Worm (Caenorhabditis elegans): ENCODE results near the gene ifd-2.
A peak's percentile ranks its signal among the peaks of the same experiment; 100 is the strongest.

Gene ifd-2

ce11 chrX:806515-806914 lies 9.2 kb downstream of the ifd-2 start (continued):
- TF ChIP-seq ztf-6 (GFP tag; IDR thresholded peaks at IDR 0.05) (peak; percentile 94), B0336.3 (GFP tag; IDR thresholded peaks at IDR 0.05) (peak; percentile 99), aptf-3 (GFP tag; IDR thresholded peaks at IDR 0.05) (no peak), ztf-26 (tag; optimal IDR thresholded peaks at IDR 0.05) (peak; percentile 99), dpl-1 (GFP tag; optimal IDR thresholded peaks at IDR 0.05) (peak; percentile 35), ztf-22 (GFP tag; optimal IDR thresholded peaks at IDR 0.05) (peak; percentile 93), nfyb-1 (GFP tag; IDR thresholded peaks at IDR 0.05) (peak; percentile 97), Y79H2A.3 (GFP tag; conservative IDR thresholded peaks at IDR 0.05) (no peak), hlh-12 (tag; optimal IDR thresholded peaks at IDR 0.05) (no peak), ceh-100 (GFP tag; IDR thresholded peaks at IDR 0.05) (peak; percentile 80), bed-1 (GFP tag; IDR thresholded peaks at IDR 0.05) (0 out of 2 replicates have a peak, but pooled peaks have one; percentile 82), cebp-1 (GFP tag; IDR thresholded peaks at IDR 0.05) (peak; percentile 86), cebp-1 (tag; optimal IDR thresholded peaks at IDR 0.05) (peak; percentile 97), F37B4.10 (GFP tag; IDR thresholded peaks at IDR 0.05) (0 out of 2 replicates have a peak, but pooled peaks have one; percentile 83), die-1 (tag; optimal IDR thresholded peaks at IDR 0.05) (peak; percentile 59), egl-44 (GFP tag; IDR thresholded peaks at IDR 0.05) (peak; percentile 90), C06A6.2 (GFP tag; conservative IDR thresholded peaks at IDR 0.05) (peak; percentile 95), unc-62 (GFP tag; optimal IDR thresholded peaks at IDR 0.05) (peak; percentile 76), C17E4.6 (GFP tag; IDR thresholded peaks at IDR 0.05) (peak; percentile 74; the same call in 1 of the 2 replicates), ceh-58 (GFP tag; IDR thresholded peaks at IDR 0.05) (0 out of 2 replicates have a peak, but pooled peaks have one; percentile 72), F57A8.1 (GFP tag; optimal IDR thresholded peaks at IDR 0.05) (peak; percentile 94), sdz-38 (tag; optimal IDR thresholded peaks at IDR 0.05) (no peak), ceh-79 (tag; optimal IDR thresholded peaks at IDR 0.05) (peak; percentile 51), ets-4 (GFP tag; optimal IDR thresholded peaks at IDR 0.05) (peak; percentile 78), ceh-27 (GFP tag; optimal IDR thresholded peaks at IDR 0.05) (peak; percentile 98), unc-130 (GFP tag; optimal IDR thresholded peaks at IDR 0.05) (no peak), Y56A3A.18 (GFP tag; IDR thresholded peaks at IDR 0.05) (peak; percentile 96), T07F8.4 (tag; optimal IDR thresholded peaks at IDR 0.05) (peak; percentile 90), ceh-40 (GFP tag; IDR thresholded peaks at IDR 0.05) (peak; percentile 26; the same call in 1 of the 2 replicates), attf-5 (GFP tag; optimal IDR thresholded peaks at IDR 0.05) (peak; percentile 93), madf-8 (GFP tag; conservative IDR thresholded peaks at IDR 0.05) (no peak), him-1 (tag; optimal IDR thresholded peaks at IDR 0.05) (no peak), Y53G8AR.9 (GFP tag; conservative IDR thresholded peaks at IDR 0.05) (peak; percentile 97), lin-35 (GFP tag; optimal IDR thresholded peaks at IDR 0.05) (peak in 2 of 3 experiments; percentile 68 to 97), pha-4 (tag; optimal IDR thresholded peaks at IDR 0.05) (peak; percentile 96), madf-6 (GFP tag; IDR thresholded peaks at IDR 0.05) (peak; percentile 39; the same call in 1 of the 2 replicates), efl-1 (GFP tag; optimal IDR thresholded peaks at IDR 0.05) (no peak), atf-7 (tag; optimal IDR thresholded peaks at IDR 0.05) (peak; percentile 98), repo-1 (tag; optimal IDR thresholded peaks at IDR 0.05) (peak; percentile 98), lsy-27 (tag; optimal IDR thresholded peaks at IDR 0.05; ENCODE audit: borderline replicate concordance, insufficient read depth) (peak; percentile 52), F55B11.4 (tag; optimal IDR thresholded peaks at IDR 0.05; ENCODE audit: borderline replicate concordance, insufficient read depth) (no peak), rcor-1 (GFP tag; IDR thresholded peaks at IDR 0.05) (peak; percentile 96), nhr-80 (tag; optimal IDR thresholded peaks at IDR 0.05) (peak; percentile 97), chd-7 (tag; optimal IDR thresholded peaks at IDR 0.05) (peak; percentile 93), snpc-4 (GFP tag; optimal IDR thresholded peaks at IDR 0.05) (peak; percentile 60), snpc-4 (tag; optimal IDR thresholded peaks at IDR 0.05) (peak; percentile 78 to 90 (median 84)), snpc-1.3 (tag; optimal IDR thresholded peaks at IDR 0.05; ENCODE audit: insufficient read depth) (peak; percentile 77), ztf-3 (GFP tag; optimal IDR thresholded peaks at IDR 0.05) (peak; percentile 95), mxl-1 (tag; optimal IDR thresholded peaks at IDR 0.05) (no peak)

Data from whole organism, young adult.